Fruit fly (Drosophila melanogaster): ENCODE data around the gene CG2310.
A peak's percentile ranks its signal among the peaks of the same experiment; 100 is the strongest.

The CG2310 gene

dm6 chr3R:29512306-29513044 is 19.2 kb upstream of the CG2310 start (continued):
- TF ChIP-seq Dip3 (GFP tag; optimal IDR thresholded peaks at IDR 0.05), result no peak
- TF ChIP-seq run (tag; optimal IDR thresholded peaks at IDR 0.05), result peak; percentile 37
- no peak for TF ChIP-seq CG10543 (GFP tag; optimal IDR thresholded peaks at IDR 0.05)
- no peak for TF ChIP-seq ci (GFP tag; IDR thresholded peaks at IDR 0.05)
- TF ChIP-seq nom (GFP tag; optimal IDR thresholded peaks at IDR 0.05), result no peak
- TF ChIP-seq CG8089 (GFP tag; optimal IDR thresholded peaks at IDR 0.05), result no peak
- no peak for TF ChIP-seq CG12659 (GFP tag; optimal IDR thresholded peaks at IDR 0.05)
- no peak for TF ChIP-seq gsb-n (tag; optimal IDR thresholded peaks at IDR 0.05)
- TF ChIP-seq ftz-f1 (GFP tag; optimal IDR thresholded peaks at IDR 0.05), result no peak
- no peak for TF ChIP-seq Rfx (GFP tag; IDR thresholded peaks at IDR 0.05)
- TF ChIP-seq abd-A (tag; optimal IDR thresholded peaks at IDR 0.05), result peak; percentile 96
- no peak for TF ChIP-seq unc-4 (GFP tag; IDR thresholded peaks at IDR 0.05; ENCODE audit: partially characterized antibody)
- no peak for TF ChIP-seq Camta (GFP tag; optimal IDR thresholded peaks at IDR 0.05)
- TF ChIP-seq CG4360 (GFP tag; IDR thresholded peaks at IDR 0.05), result no peak
- TF ChIP-seq Fer2 (tag; optimal IDR thresholded peaks at IDR 0.05), result no peak
- no peak for TF ChIP-seq repo (GFP tag; optimal IDR thresholded peaks at IDR 0.05)
- no peak for TF ChIP-seq CG5180 (GFP tag; optimal IDR thresholded peaks at IDR 0.05)
- TF ChIP-seq Trl (optimal IDR thresholded peaks at IDR 0.05), result no peak
- TF ChIP-seq Trl (GFP tag; optimal IDR thresholded peaks at IDR 0.05), result no peak
- no peak for TF ChIP-seq ase (GFP tag; IDR thresholded peaks at IDR 0.05)
- TF ChIP-seq CG17568 (GFP tag; optimal IDR thresholded peaks at IDR 0.05), result no peak
- no peak for TF ChIP-seq Poxn (GFP tag; IDR thresholded peaks at IDR 0.05)
- TF ChIP-seq jigr1 (GFP tag; IDR thresholded peaks at IDR 0.05), result no peak
- TF ChIP-seq Sry-δ (GFP tag; optimal IDR thresholded peaks at IDR 0.05), result no peak
- TF ChIP-seq CG9437 (GFP tag; optimal IDR thresholded peaks at IDR 0.05), result no peak
- TF ChIP-seq CG14710 (tag; optimal IDR thresholded peaks at IDR 0.05), result no peak
- no peak for TF ChIP-seq CG11093 (GFP tag; IDR thresholded peaks at IDR 0.05)
- TF ChIP-seq ATbp (GFP tag; optimal IDR thresholded peaks at IDR 0.05), result no peak
- no peak for TF ChIP-seq corto (GFP tag; optimal IDR thresholded peaks at IDR 0.05)
- TF ChIP-seq Med (GFP tag), result peak; percentile 4
- no peak for TF ChIP-seq CG13424 (tag; optimal IDR thresholded peaks at IDR 0.05)
- no peak for TF ChIP-seq CG14014 (GFP tag; IDR thresholded peaks at IDR 0.05)
- no peak for TF ChIP-seq tin (GFP tag; optimal IDR thresholded peaks at IDR 0.05)
- no peak for TF ChIP-seq sens (GFP tag)
- TF ChIP-seq BtbVII (GFP tag; optimal IDR thresholded peaks at IDR 0.05), result no peak
- no peak for TF ChIP-seq onecut (GFP tag; IDR thresholded peaks at IDR 0.05)
- no peak for TF ChIP-seq HLH4C (GFP tag; IDR thresholded peaks at IDR 0.05; ENCODE audit: partially characterized antibody)
- no peak for TF ChIP-seq CG32772 (GFP tag; IDR thresholded peaks at IDR 0.05)
- no peak for TF ChIP-seq Kr (GFP tag; optimal IDR thresholded peaks at IDR 0.05)
- no peak for TF ChIP-seq mirr (GFP tag; optimal IDR thresholded peaks at IDR 0.05)
- TF ChIP-seq HmgZ (tag; optimal IDR thresholded peaks at IDR 0.05), result no peak
- no peak for TF ChIP-seq crp (GFP tag; optimal IDR thresholded peaks at IDR 0.05)
- no peak for TF ChIP-seq Six4 (GFP tag; optimal IDR thresholded peaks at IDR 0.05)
- no peak for TF ChIP-seq sug (tag; optimal IDR thresholded peaks at IDR 0.05)
- no peak for TF ChIP-seq CG17186 (GFP tag; optimal IDR thresholded peaks at IDR 0.05)
- no peak for TF ChIP-seq CG7928 (GFP tag; optimal IDR thresholded peaks at IDR 0.05)
- no peak for TF ChIP-seq pnt (GFP tag; optimal IDR thresholded peaks at IDR 0.05)
- no peak for TF ChIP-seq ken (GFP tag; IDR thresholded peaks at IDR 0.05)
- no peak for TF ChIP-seq Optix (GFP tag; IDR thresholded peaks at IDR 0.05)
- peak; percentile 51 for TF ChIP-seq CG12769 (tag; optimal IDR thresholded peaks at IDR 0.05)
- TF ChIP-seq CG33213 (GFP tag; optimal IDR thresholded peaks at IDR 0.05), result no peak
